Fruit fly (Drosophila melanogaster) whole organism, embryonic: ENCODE data around the gene CG43998.

Experiments used
- Ada2b ChIP-seq: fragments of 200-800 bp; sonication (Bioruptor generic); IDR thresholded peaks from 2 replicates; pipeline ENCODE4 v1.3.6; 2022; ENCODE audit warnings: missing biosample characterization, missing genetic modification characterization
- Adf1 ChIP-seq: fragments of 200-800 bp; sonication (Bioruptor generic); IDR thresholded peaks from 2 replicates; pipeline ENCODE4 v1.3.6; 2022; ENCODE audit warnings: missing biosample characterization, missing genetic modification characterization
- Atf3 ChIP-seq: fragments of 200-800 bp; sonication (Bioruptor generic); optimal IDR thresholded peaks from 3 replicates; lab custom pipeline; 2016; ENCODE audit warnings: missing biosample characterization, missing genetic modification characterization
- Blimp-1 ChIP-seq: fragments of 200-800 bp; sonication (Bioruptor generic); optimal IDR thresholded peaks from 3 replicates; lab custom pipeline; 2018; ENCODE audit warnings: missing biosample characterization, missing genetic modification characterization, mild to moderate bottlenecking, moderate library complexity, missing genetic modification reagents
- Bteb2 ChIP-seq: fragments of 200-800 bp; sonication (Bioruptor generic); optimal IDR thresholded peaks from 2 replicates; lab custom pipeline; 2016; ENCODE audit warnings: missing biosample characterization, missing genetic modification characterization
- CG10462 ChIP-seq: fragments of 200-800 bp; sonication (Bioruptor generic); optimal IDR thresholded peaks from 2 replicates; lab custom pipeline; 2016; ENCODE audit warnings: missing biosample characterization, missing genetic modification characterization
- CG10654 ChIP-seq: fragments of 200-800 bp; sonication (Bioruptor generic); optimal IDR thresholded peaks from 2 replicates; lab custom pipeline; 2016; ENCODE audit warnings: missing biosample characterization, missing genetic modification characterization
- CG11085 ChIP-seq: fragments of 200-800 bp; sonication (Bioruptor generic); IDR thresholded peaks from 2 replicates; pipeline ENCODE4 v1.3.6; 2022; ENCODE audit warnings: missing biosample characterization, missing genetic modification characterization
- CG12071 ChIP-seq: fragments of 200-800 bp; sonication (Bioruptor generic); optimal IDR thresholded peaks from 3 replicates; lab custom pipeline; 2018; ENCODE audit warnings: missing biosample characterization, mild to moderate bottlenecking, missing genetic modification characterization
- CG12299 ChIP-seq: fragments of 200-800 bp; sonication (Bioruptor generic); optimal IDR thresholded peaks from 2 replicates; lab custom pipeline; 2018; ENCODE audit warnings: missing biosample characterization, mild to moderate bottlenecking, missing genetic modification characterization
- CG14667 ChIP-seq: fragments of 200-800 bp; sonication (Bioruptor generic); IDR thresholded peaks from 2 replicates; pipeline ENCODE4 v1.3.6; 2022; ENCODE audit warnings: missing biosample characterization, missing genetic modification characterization
- CG1602 ChIP-seq: fragments of 200-800 bp; sonication (Bioruptor generic); optimal IDR thresholded peaks from 3 replicates; lab custom pipeline; 2016; ENCODE audit warnings: missing biosample characterization, missing genetic modification characterization
- CG17186 ChIP-seq: fragments of 200-800 bp; sonication (Bioruptor generic); optimal IDR thresholded peaks from 3 replicates; lab custom pipeline; 2017; ENCODE audit warnings: missing biosample characterization, missing genetic modification reagents, missing genetic modification characterization
- CG18619 ChIP-seq: fragments of 200-800 bp; sonication (Bioruptor generic); optimal IDR thresholded peaks from 3 replicates; lab custom pipeline; 2017; ENCODE audit warnings: missing biosample characterization, mild to moderate bottlenecking, missing genetic modification characterization
- CG30403 ChIP-seq: fragments of 200-800 bp; sonication (Bioruptor generic); optimal IDR thresholded peaks from 3 replicates; lab custom pipeline; 2016; ENCODE audit warnings: missing biosample characterization, missing genetic modification characterization
- CG3163 ChIP-seq: fragments of 200-800 bp; sonication (Bioruptor generic); optimal IDR thresholded peaks from 3 replicates; lab custom pipeline; 2016; ENCODE audit warnings: missing biosample characterization, missing genetic modification characterization
- CG3407 ChIP-seq: fragments of 200-800 bp; sonication (Bioruptor generic); optimal IDR thresholded peaks from 2 replicates; lab custom pipeline; 2018; ENCODE audit warnings: missing biosample characterization, mild to moderate bottlenecking, missing genetic modification characterization
- CG43689 ChIP-seq: fragments of 200-800 bp; sonication (Bioruptor generic); IDR thresholded peaks from 2 replicates; pipeline ENCODE4 v1.3.6; 2022; ENCODE audit warnings: missing biosample characterization, missing genetic modification characterization
- CG5245 ChIP-seq: fragments of 200-800 bp; sonication (Bioruptor generic); optimal IDR thresholded peaks from 3 replicates; lab custom pipeline; 2016; ENCODE audit warnings: missing biosample characterization, missing genetic modification characterization
- CG7357 ChIP-seq: fragments of 200-800 bp; sonication (Bioruptor generic); IDR thresholded peaks from 3 replicates; pipeline ENCODE4 v1.3.6; 2022; ENCODE audit warnings: missing biosample characterization, missing genetic modification characterization
- H2.0 ChIP-seq: fragments of 200-800 bp; sonication (Bioruptor generic); IDR thresholded peaks from 2 replicates; pipeline ENCODE4 v1.3.6; 2022; ENCODE audit warnings: missing biosample characterization, missing genetic modification characterization
- Hey ChIP-seq: fragments of 200-800 bp; sonication (Bioruptor generic); optimal IDR thresholded peaks from 3 replicates; lab custom pipeline; 2018; ENCODE audit warnings: missing biosample characterization, mild to moderate bottlenecking, missing genetic modification characterization
- Hr3 ChIP-seq: fragments of 200-800 bp; sonication (Bioruptor generic); optimal IDR thresholded peaks from 3 replicates; lab custom pipeline; 2016; ENCODE audit warnings: missing biosample characterization, missing genetic modification characterization
- Hr78 ChIP-seq, 2 experiments: fragments of 200-800 bp in 1 of 2; fragments of >200 bp in 1 of 2; sonication (Bioruptor generic) in 1 of 2; optimal IDR thresholded peaks; 2 replicates each; lab custom pipeline; 2017 to 2019; ENCODE audit warnings: missing biosample characterization in 2 of 2, missing genetic modification characterization in 2 of 2, mild to moderate bottlenecking in 1 of 2, moderate library complexity in 1 of 2
- Kr ChIP-seq: fragments of 200-800 bp; sonication (Bioruptor generic); optimal IDR thresholded peaks from 2 replicates; lab custom pipeline; 2017; ENCODE audit warnings: missing biosample characterization, mild to moderate bottlenecking, missing genetic modification characterization
- MBD-R2 ChIP-seq: fragments of 200-800 bp; sonication (Bioruptor generic); IDR thresholded peaks from 2 replicates; pipeline ENCODE4 v1.3.6; 2022; ENCODE audit warnings: missing biosample characterization, missing genetic modification characterization
- Mad ChIP-seq: fragments of 200-800 bp; sonication (Bioruptor generic); optimal IDR thresholded peaks from 2 replicates; lab custom pipeline; 2016; ENCODE audit warnings: missing biosample characterization, missing genetic modification characterization
- Max ChIP-seq: fragments of 200-800 bp; sonication (Bioruptor generic); optimal IDR thresholded peaks from 2 replicates; lab custom pipeline; 2016; ENCODE audit warnings: missing biosample characterization, mild to moderate bottlenecking, missing genetic modification characterization
- NfI ChIP-seq: fragments of 200-800 bp; sonication (Bioruptor generic); optimal IDR thresholded peaks from 3 replicates; lab custom pipeline; 2018; ENCODE audit warnings: missing biosample characterization, mild to moderate bottlenecking, missing genetic modification characterization, moderate library complexity
- Rfx ChIP-seq: fragments of 200-800 bp; sonication (Bioruptor generic); IDR thresholded peaks from 2 replicates; pipeline ENCODE4 v1.3.6; 2022; ENCODE audit warnings: missing biosample characterization, missing genetic modification characterization
- ase ChIP-seq: fragments of 200-800 bp; sonication (Bioruptor generic); IDR thresholded peaks from 3 replicates; pipeline ENCODE4 v1.3.6; 2022; ENCODE audit warnings: missing biosample characterization, missing genetic modification characterization
- chif ChIP-seq, 2 experiments: fragments of 200-800 bp; sonication (Bioruptor generic); optimal IDR thresholded peaks; 3 replicates each; lab custom pipeline; 2016; ENCODE audit warnings: missing biosample characterization in 2 of 2, missing genetic modification characterization in 2 of 2
- dati ChIP-seq: fragments of 200-800 bp; sonication (Bioruptor generic); IDR thresholded peaks from 2 replicates; pipeline ENCODE4 v1.3.6; 2022; ENCODE audit warnings: missing biosample characterization, missing genetic modification characterization
- disco-r ChIP-seq: fragments of 200-800 bp; sonication (Bioruptor generic); optimal IDR thresholded peaks from 2 replicates; lab custom pipeline; 2016; ENCODE audit warnings: missing biosample characterization, missing genetic modification characterization
- en ChIP-seq: fragments of 200-800 bp; sonication (Bioruptor generic); optimal IDR thresholded peaks from 2 replicates; lab custom pipeline; 2016; ENCODE audit warnings: missing biosample characterization, missing genetic modification characterization
- eyg ChIP-seq: fragments of 200-800 bp; sonication (Bioruptor generic); optimal IDR thresholded peaks from 3 replicates; lab custom pipeline; 2016; ENCODE audit warnings: missing biosample characterization, missing genetic modification characterization
- fd96Cb ChIP-seq: fragments of 200-800 bp; sonication (Bioruptor generic); optimal IDR thresholded peaks from 2 replicates; lab custom pipeline; 2018; ENCODE audit warnings: missing biosample characterization, mild to moderate bottlenecking, missing genetic modification characterization, moderate library complexity
- h ChIP-seq: fragments of >200 bp; optimal IDR thresholded peaks from 2 replicates; lab custom pipeline; 2017
- her ChIP-seq: fragments of 200-800 bp; sonication (Bioruptor generic); optimal IDR thresholded peaks from 2 replicates; lab custom pipeline; 2016; ENCODE audit warnings: missing biosample characterization, missing genetic modification characterization
- lbe ChIP-seq: fragments of 200-800 bp; sonication (Bioruptor generic); optimal IDR thresholded peaks from 2 replicates; lab custom pipeline; 2016; ENCODE audit warnings: missing biosample characterization, mild to moderate bottlenecking, missing genetic modification characterization
- maf-S ChIP-seq: fragments of 200-800 bp; sonication (Bioruptor generic); optimal IDR thresholded peaks from 2 replicates; lab custom pipeline; 2016; ENCODE audit warnings: missing biosample characterization, missing genetic modification characterization
- odd ChIP-seq: fragments of 200-800 bp; sonication (Bioruptor generic); optimal IDR thresholded peaks from 2 replicates; lab custom pipeline; 2017; ENCODE audit warnings: missing biosample characterization, mild to moderate bottlenecking, missing genetic modification characterization
- pita ChIP-seq: fragments of 200-800 bp; sonication (Bioruptor generic); optimal IDR thresholded peaks from 2 replicates; lab custom pipeline; 2017; ENCODE audit warnings: missing biosample characterization, mild to moderate bottlenecking, missing genetic modification characterization
- scrt ChIP-seq: fragments of 200-800 bp; sonication (Bioruptor generic); optimal IDR thresholded peaks from 2 replicates; lab custom pipeline; 2018; ENCODE audit warnings: missing biosample characterization, mild to moderate bottlenecking, missing genetic modification characterization, moderate library complexity
- sob ChIP-seq: fragments of 200-800 bp; sonication (Bioruptor generic); IDR thresholded peaks from 2 replicates; pipeline ENCODE4 v1.3.6; 2022; ENCODE audit warnings: missing biosample characterization, missing genetic modification characterization
- tgo ChIP-seq: fragments of 200-800 bp; sonication (Bioruptor generic); IDR thresholded peaks from 3 replicates; pipeline ENCODE4 v1.3.6; 2022; ENCODE audit warnings: missing biosample characterization, missing genetic modification characterization
- trem ChIP-seq: fragments of 200-800 bp; optimal IDR thresholded peaks from 3 replicates; lab custom pipeline; 2019; ENCODE audit warnings: missing biosample characterization, mild to moderate bottlenecking, missing genetic modification characterization, moderate library complexity
- tx ChIP-seq: fragments of 200-800 bp; sonication (Bioruptor generic); optimal IDR thresholded peaks from 2 replicates; lab custom pipeline; 2016; ENCODE audit warnings: missing biosample characterization, missing genetic modification characterization
- wek ChIP-seq: fragments of 200-800 bp; sonication (Bioruptor generic); optimal IDR thresholded peaks from 3 replicates; lab custom pipeline; 2018; ENCODE audit warnings: missing biosample characterization, mild to moderate bottlenecking, missing genetic modification characterization, moderate library complexity

The CG43998 gene

dm6 chr3R:23933684-23934575 lies 5.1 kb upstream of the CG43998 start, which contains the start of gene CG5854 (continued):
- TF ChIP-seq Atf3 (peak; percentile 56), wek (GFP tag; lab: Kevin White, UChicago) (peak; percentile 42), Ada2b (GFP tag; lab: Robert Waterston, UW) (peak; percentile 77), CG11085 (GFP tag; lab: Robert Waterston, UW) (no peak), NfI (GFP tag; lab: Kevin White, UChicago) (peak; percentile 82), CG12299 (tag; lab: Kevin White, UChicago) (peak; percentile 27), ase (GFP tag; lab: Robert Waterston, UW) (peak; percentile 69; the same call in 2 of the 3 replicates), CG5245 (peak; percentile 64), en (GFP tag; lab: Kevin White, UChicago) (peak; percentile 50), Hey (peak; percentile 24), CG10462 (peak; percentile 65), CG3163 (GFP tag; lab: Kevin White, UChicago) (peak; percentile 23), CG12071 (GFP tag; lab: Kevin White, UChicago) (peak; percentile 75), Kr (no peak), CG3407 (peak; percentile 74), CG18619 (peak; percentile 53), MBD-R2 (peak; percentile 57; the same call in 1 of the 2 replicates), CG43689 (GFP tag; lab: Robert Waterston, UW) (peak; percentile 55; the same call in 1 of the 2 replicates), her (peak; percentile 65), tx (GFP tag; lab: Kevin White, UChicago) (peak; percentile 64), chif (GFP tag; optimal IDR thresholded peaks at IDR 0.05; lab: Kevin White, UChicago) (peak; percentile 31 to 75), h (lab: Kevin White, UChicago) (no peak), CG17186 (GFP tag; lab: Kevin White, UChicago) (peak; percentile 11), CG14667 (GFP tag; lab: Robert Waterston, UW) (peak; percentile 64), CG1602 (GFP tag; lab: Kevin White, UChicago) (peak; percentile 39), CG30403 (GFP tag; lab: Kevin White, UChicago) (peak; percentile 70), Adf1 (GFP tag; lab: Robert Waterston, UW) (no peak; the same call in 1 of the 2 replicates), Hr3 (GFP tag; lab: Kevin White, UChicago) (peak; percentile 47), tgo (GFP tag; lab: Robert Waterston, UW) (peak; percentile 66), pita (GFP tag; lab: Kevin White, UChicago) (no peak), fd96Cb (tag; lab: Kevin White, UChicago) (peak; percentile 69), CG10654 (GFP tag; lab: Kevin White, UChicago) (peak; percentile 66), dati (peak; percentile 55; the same call in 1 of the 2 replicates), Hr78 (GFP tag; optimal IDR thresholded peaks at IDR 0.05; lab: Kevin White, UChicago) (peak in 1 of 2 experiments; percentile 18), odd (GFP tag; lab: Kevin White, UChicago) (peak; percentile 64), H2.0 (GFP tag; lab: Robert Waterston, UW) (peak; percentile 76), Bteb2 (GFP tag; lab: Kevin White, UChicago) (peak; percentile 64), trem (tag; lab: Kevin White, UChicago) (peak; percentile 59), Rfx (GFP tag; lab: Robert Waterston, UW) (peak; percentile 77), eyg (GFP tag; lab: Kevin White, UChicago) (peak; percentile 35), sob (GFP tag; lab: Robert Waterston, UW) (peak; percentile 67), Mad (peak; percentile 68), CG7357 (GFP tag; lab: Robert Waterston, UW) (0 out of 3 replicates have a peak, but pooled peaks have one; percentile 34), lbe (GFP tag; lab: Kevin White, UChicago) (peak; percentile 92), Max (GFP tag; lab: Kevin White, UChicago) (peak; percentile 24), scrt (no peak), maf-S (GFP tag; lab: Kevin White, UChicago) (peak; percentile 42), Blimp-1 (GFP tag; lab: Kevin White, UChicago) (peak; percentile 75), disco-r (GFP tag; lab: Kevin White, UChicago) (peak; percentile 37)
